Worm (Caenorhabditis elegans) whole organism, late embryonic: Measurements from ENCODE around the gene oma-2.

Source experiments
- C08G9.2 ChIP-seq: sonication (generic microtip); optimal IDR thresholded peaks from 2 replicates; lab custom pipeline; 2016; ENCODE audit warnings: mild to moderate bottlenecking, missing genetic modification characterization, moderate library complexity, missing compliant biosample characterization
- ama-1 ChIP-seq: fragments of 150-350 bp; optimal IDR thresholded peaks from 2 replicates; lab custom pipeline; 2014
- ceh-22 ChIP-seq: sonication (generic microtip); optimal IDR thresholded peaks from 2 replicates; lab custom pipeline; 2017; ENCODE audit warnings: missing biosample characterization, missing genetic modification characterization
- ceh-24 ChIP-seq: sonication (generic microtip); optimal IDR thresholded peaks from 2 replicates; lab custom pipeline; 2016; ENCODE audit warnings: mild to moderate bottlenecking, missing genetic modification characterization, missing compliant biosample characterization
- ceh-6 ChIP-seq: fragments of 200-800 bp; sonication (Bioruptor generic); optimal IDR thresholded peaks from 2 replicates; lab custom pipeline; 2018; ENCODE audit warnings: mild to moderate bottlenecking, missing genetic modification characterization, missing compliant biosample characterization
- gmeb-2 ChIP-seq: sonication (generic microtip); optimal IDR thresholded peaks from 2 replicates; lab custom pipeline; 2016; ENCODE audit warnings: missing genetic modification characterization, inconsistent platforms, missing compliant biosample characterization
- madf-2 ChIP-seq: sonication (generic microtip); optimal IDR thresholded peaks from 2 replicates; lab custom pipeline; 2017; ENCODE audit warnings: missing genetic modification characterization, missing compliant biosample characterization
- pha-4 ChIP-seq: fragments of 150-350 bp; optimal IDR thresholded peaks from 2 replicates; lab custom pipeline; 2018; ENCODE audit warnings: missing biosample characterization, missing genetic modification reagents, missing genetic modification characterization
- sox-2 ChIP-seq: fragments of 200-800 bp; sonication (Bioruptor generic); IDR thresholded peaks from 2 replicates; pipeline ENCODE4 v1.3.6; 2022; ENCODE audit warnings: missing genetic modification reagents, missing genetic modification characterization, missing compliant biosample characterization
- sox-4 ChIP-seq: sonication (generic microtip); optimal IDR thresholded peaks from 2 replicates; lab custom pipeline; 2017; ENCODE audit warnings: mild to moderate bottlenecking, missing genetic modification characterization, inconsistent platforms, missing compliant biosample characterization
- tbx-2 ChIP-seq: sonication (generic microtip); optimal IDR thresholded peaks from 2 replicates; lab custom pipeline; 2016; ENCODE audit warnings: missing genetic modification characterization, missing compliant biosample characterization
- ttx-3 ChIP-seq: sonication (generic microtip); optimal IDR thresholded peaks from 2 replicates; lab custom pipeline; 2016; ENCODE audit warnings: missing genetic modification reagents, missing genetic modification characterization, missing compliant biosample characterization
- zip-5 ChIP-seq: sonication (generic microtip); optimal IDR thresholded peaks from 2 replicates; lab custom pipeline; 2016; ENCODE audit warnings: missing genetic modification characterization, missing compliant biosample characterization

DNA sequence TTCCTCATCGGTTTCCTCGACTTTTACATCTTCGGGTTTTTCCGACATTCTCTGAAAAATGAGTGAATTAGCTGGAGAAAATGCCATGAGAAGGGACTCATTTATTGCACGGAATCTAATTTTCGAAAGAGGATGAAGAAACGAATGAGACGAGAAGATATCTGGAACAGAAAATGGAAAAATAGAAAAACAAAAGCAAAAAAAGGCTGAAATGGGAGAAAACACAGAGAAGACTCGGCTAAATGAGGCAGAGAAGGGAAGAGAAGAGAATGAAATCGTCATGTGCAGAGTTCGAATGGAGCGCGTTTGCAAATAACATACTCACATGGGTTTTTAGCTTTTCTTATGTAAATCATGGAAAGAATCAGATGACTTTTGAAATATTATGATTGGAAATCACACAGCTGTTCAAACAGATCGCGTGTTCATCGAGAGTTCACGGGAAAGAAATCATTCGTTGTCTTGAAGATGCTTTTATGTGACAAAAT lies 15.3 kb upstream of the oma-2 start, which contains the start of gene Y97E10AR.6:
- TF ChIP-seq ama-1 (lab: Kevin White, UChicago): no peak
- TF ChIP-seq C08G9.2 (tag; lab: Kevin White, UChicago): no peak
- no peak for TF ChIP-seq madf-2 (tag; lab: Kevin White, UChicago)
- no peak for TF ChIP-seq sox-2 (GFP tag; lab: Robert Waterston, UW)
- no peak for TF ChIP-seq sox-4 (tag; lab: Kevin White, UChicago)
- TF ChIP-seq ceh-6 (GFP tag; lab: Kevin White, UChicago): no peak
- TF ChIP-seq tbx-2 (tag; lab: Kevin White, UChicago): no peak
- no peak for TF ChIP-seq gmeb-2
- no peak for TF ChIP-seq zip-5
- no peak for TF ChIP-seq ceh-24 (tag; lab: Kevin White, UChicago)
- TF ChIP-seq ceh-22 (tag; lab: Kevin White, UChicago): no peak
- no peak for TF ChIP-seq ttx-3 (tag; lab: Kevin White, UChicago)
- no peak for TF ChIP-seq pha-4 (tag; lab: Kevin White, UChicago)
